Fruit fly (Drosophila melanogaster) whole organism, embryonic: ENCODE results near the gene CG31493.
A peak's percentile ranks its signal among the peaks of the same experiment; 100 is the strongest.

ENCODE experiments used
- ATbp ChIP-seq: fragments of 200-800 bp; sonication (Bioruptor generic); optimal IDR thresholded peaks from 2 replicates; lab custom pipeline; 2017; ENCODE audit warnings: missing biosample characterization, mild to moderate bottlenecking, missing genetic modification characterization, missing genetic modification reagents
- Asciz ChIP-seq: fragments of 200-800 bp; sonication (Bioruptor generic); optimal IDR thresholded peaks from 2 replicates; lab custom pipeline; 2017; ENCODE audit warnings: missing biosample characterization, mild to moderate bottlenecking, missing genetic modification characterization, missing genetic modification reagents
- B-H1 ChIP-seq: fragments of 200-800 bp; sonication (Bioruptor generic); IDR thresholded peaks from 3 replicates; pipeline ENCODE4 v1.3.6; 2022; ENCODE audit warnings: missing biosample characterization, missing genetic modification characterization
- BtbVII ChIP-seq: fragments of 200-800 bp; sonication (Bioruptor generic); optimal IDR thresholded peaks from 3 replicates; lab custom pipeline; 2017; ENCODE audit warnings: missing biosample characterization, mild to moderate bottlenecking, missing genetic modification characterization
- CG10267 ChIP-seq: fragments of 200-800 bp; sonication (Bioruptor generic); optimal IDR thresholded peaks from 2 replicates; lab custom pipeline; 2018; ENCODE audit warnings: missing biosample characterization, mild to moderate bottlenecking, missing genetic modification characterization, moderate library complexity
- CG10462 ChIP-seq: fragments of 200-800 bp; sonication (Bioruptor generic); optimal IDR thresholded peaks from 2 replicates; lab custom pipeline; 2016; ENCODE audit warnings: missing biosample characterization, missing genetic modification characterization
- CG10979 ChIP-seq: fragments of 200-800 bp; sonication (Bioruptor generic); optimal IDR thresholded peaks from 2 replicates; lab custom pipeline; 2018; ENCODE audit warnings: missing biosample characterization, mild to moderate bottlenecking, missing genetic modification characterization, moderate library complexity
- CG11696 ChIP-seq: fragments of 200-800 bp; sonication (Bioruptor generic); IDR thresholded peaks from 2 replicates; pipeline ENCODE4 v1.3.6; 2022; ENCODE audit warnings: missing biosample characterization, missing genetic modification characterization
- CG12071 ChIP-seq: fragments of 200-800 bp; sonication (Bioruptor generic); optimal IDR thresholded peaks from 3 replicates; lab custom pipeline; 2018; ENCODE audit warnings: missing biosample characterization, mild to moderate bottlenecking, missing genetic modification characterization
- CG12942 ChIP-seq: fragments of 200-800 bp; sonication (Bioruptor generic); optimal IDR thresholded peaks from 3 replicates; lab custom pipeline; 2016; ENCODE audit warnings: missing biosample characterization, missing genetic modification characterization
- CG13287 ChIP-seq: fragments of 200-800 bp; sonication (Bioruptor generic); IDR thresholded peaks from 2 replicates; pipeline ENCODE4 v1.3.6; 2022; ENCODE audit warnings: missing biosample characterization, missing genetic modification characterization; ENCODE audit not compliant: partially characterized antibody
- CG13296 ChIP-seq: fragments of 200-800 bp; sonication (Bioruptor generic); optimal IDR thresholded peaks from 3 replicates; lab custom pipeline; 2018; ENCODE audit warnings: missing biosample characterization, mild to moderate bottlenecking, missing genetic modification characterization
- CG1529 ChIP-seq: fragments of 200-800 bp; sonication (Bioruptor generic); optimal IDR thresholded peaks from 3 replicates; lab custom pipeline; 2018; ENCODE audit warnings: missing biosample characterization, missing genetic modification characterization
- CG15696 ChIP-seq: fragments of 200-800 bp; sonication (Bioruptor generic); optimal IDR thresholded peaks from 2 replicates; lab custom pipeline; 2019; ENCODE audit warnings: missing biosample characterization, mild to moderate bottlenecking, missing genetic modification characterization, moderate library complexity
- CG18262 ChIP-seq: fragments of 200-800 bp; optimal IDR thresholded peaks from 3 replicates; lab custom pipeline; 2019; ENCODE audit warnings: missing biosample characterization, mild to moderate bottlenecking, missing genetic modification characterization, moderate library complexity
- CG2889 ChIP-seq: fragments of 200-800 bp; sonication (Bioruptor generic); IDR thresholded peaks from 3 replicates; pipeline ENCODE4 v1.3.6; 2022; ENCODE audit warnings: missing biosample characterization, missing genetic modification characterization
- CG30431 ChIP-seq: fragments of 200-800 bp; sonication (Bioruptor generic); optimal IDR thresholded peaks from 2 replicates; lab custom pipeline; 2017; ENCODE audit warnings: missing biosample characterization, missing genetic modification characterization
- CG31365 ChIP-seq: fragments of 200-800 bp; sonication (Bioruptor generic); optimal IDR thresholded peaks from 2 replicates; lab custom pipeline; 2018; ENCODE audit warnings: missing biosample characterization, mild to moderate bottlenecking, missing genetic modification characterization
- CG6654 ChIP-seq: fragments of 200-800 bp; sonication (Bioruptor generic); optimal IDR thresholded peaks from 2 replicates; lab custom pipeline; 2017; ENCODE audit warnings: missing biosample characterization, mild to moderate bottlenecking, missing genetic modification characterization
- CG6813 ChIP-seq: fragments of 200-800 bp; sonication (Bioruptor generic); optimal IDR thresholded peaks from 2 replicates; lab custom pipeline; 2017; ENCODE audit warnings: missing biosample characterization, missing genetic modification characterization, mild to moderate bottlenecking, moderate library complexity, missing genetic modification reagents
- CG7786 ChIP-seq: fragments of 200-800 bp; sonication (Bioruptor generic); optimal IDR thresholded peaks from 2 replicates; lab custom pipeline; 2016; ENCODE audit warnings: missing biosample characterization, missing genetic modification characterization
- CG8089 ChIP-seq: fragments of 200-800 bp; sonication (Bioruptor generic); optimal IDR thresholded peaks from 3 replicates; lab custom pipeline; 2016; ENCODE audit warnings: missing biosample characterization, missing genetic modification characterization
- Chrac-16 ChIP-seq: fragments of 200-800 bp; sonication (Bioruptor generic); optimal IDR thresholded peaks from 3 replicates; lab custom pipeline; 2016; ENCODE audit warnings: missing biosample characterization, missing genetic modification characterization
- Dad ChIP-seq: fragments of 200-800 bp; sonication (Bioruptor generic); optimal IDR thresholded peaks from 3 replicates; lab custom pipeline; 2016; ENCODE audit warnings: missing biosample characterization, missing genetic modification characterization
- Dp ChIP-seq: fragments of 200-800 bp; sonication (Bioruptor generic); optimal IDR thresholded peaks from 2 replicates; lab custom pipeline; 2018; ENCODE audit warnings: missing biosample characterization, mild to moderate bottlenecking, missing genetic modification characterization, moderate library complexity
- Hr78 ChIP-seq, 2 experiments: fragments of 200-800 bp in 1 of 2; fragments of >200 bp in 1 of 2; sonication (Bioruptor generic) in 1 of 2; optimal IDR thresholded peaks; 2 replicates each; lab custom pipeline; 2017 to 2019; ENCODE audit warnings: missing biosample characterization in 2 of 2, missing genetic modification characterization in 2 of 2, mild to moderate bottlenecking in 1 of 2, moderate library complexity in 1 of 2
- Jarid2 ChIP-seq: fragments of 200-800 bp; sonication (Bioruptor generic); optimal IDR thresholded peaks from 3 replicates; lab custom pipeline; 2017; ENCODE audit warnings: mild to moderate bottlenecking, missing biosample characterization, missing genetic modification reagents, missing genetic modification characterization
- MESR4 ChIP-seq: fragments of 200-800 bp; sonication (Bioruptor generic); optimal IDR thresholded peaks from 2 replicates; lab custom pipeline; 2018; ENCODE audit warnings: missing biosample characterization, mild to moderate bottlenecking, missing genetic modification characterization, moderate library complexity
- Mad ChIP-seq: fragments of 200-800 bp; sonication (Bioruptor generic); optimal IDR thresholded peaks from 2 replicates; lab custom pipeline; 2016; ENCODE audit warnings: missing biosample characterization, missing genetic modification characterization
- NK7.1 ChIP-seq: fragments of 200-800 bp; sonication (Bioruptor generic); optimal IDR thresholded peaks from 3 replicates; lab custom pipeline; 2016; ENCODE audit warnings: missing biosample characterization, missing genetic modification characterization
- Scr ChIP-seq: fragments of 200-800 bp; sonication (Bioruptor generic); IDR thresholded peaks from 2 replicates; pipeline ENCODE4 v1.3.6; 2022; ENCODE audit warnings: missing biosample characterization, missing genetic modification characterization; ENCODE audit not compliant: partially characterized antibody
- Spps ChIP-seq: fragments of 200-800 bp; sonication (Bioruptor generic); optimal IDR thresholded peaks from 2 replicates; lab custom pipeline; 2018; ENCODE audit warnings: missing biosample characterization, mild to moderate bottlenecking, missing genetic modification characterization
- Sry-δ ChIP-seq: fragments of 200-800 bp; sonication (Bioruptor generic); optimal IDR thresholded peaks from 2 replicates; lab custom pipeline; 2016; ENCODE audit warnings: missing biosample characterization, missing genetic modification characterization
- Ssrp ChIP-seq: fragments of 200-800 bp; sonication (Bioruptor generic); optimal IDR thresholded peaks from 2 replicates; lab custom pipeline; 2018; ENCODE audit warnings: missing biosample characterization, mild to moderate bottlenecking, missing genetic modification characterization, moderate library complexity
- bab2 ChIP-seq: fragments of 200-800 bp; sonication (Bioruptor generic); optimal IDR thresholded peaks from 2 replicates; lab custom pipeline; 2016; ENCODE audit warnings: missing biosample characterization, missing genetic modification characterization
- ewg ChIP-seq: fragments of 200-800 bp; sonication (Bioruptor generic); optimal IDR thresholded peaks from 3 replicates; lab custom pipeline; 2017; ENCODE audit warnings: mild to moderate bottlenecking, missing biosample characterization, missing genetic modification reagents, missing genetic modification characterization
- eyg ChIP-seq: fragments of 200-800 bp; sonication (Bioruptor generic); optimal IDR thresholded peaks from 3 replicates; lab custom pipeline; 2016; ENCODE audit warnings: missing biosample characterization, missing genetic modification characterization
- fd3F ChIP-seq: fragments of 200-800 bp; sonication (Bioruptor generic); optimal IDR thresholded peaks from 2 replicates; lab custom pipeline; 2018; ENCODE audit warnings: missing biosample characterization, mild to moderate bottlenecking, missing genetic modification characterization, moderate library complexity
- gce ChIP-seq: fragments of 200-800 bp; sonication (Bioruptor generic); IDR thresholded peaks from 3 replicates; pipeline ENCODE4 v1.3.6; 2022; ENCODE audit warnings: missing biosample characterization, missing genetic modification characterization
- her ChIP-seq: fragments of 200-800 bp; sonication (Bioruptor generic); optimal IDR thresholded peaks from 2 replicates; lab custom pipeline; 2016; ENCODE audit warnings: missing biosample characterization, missing genetic modification characterization
- hth ChIP-seq: fragments of >200 bp; optimal IDR thresholded peaks from 2 replicates; lab custom pipeline; 2017; ENCODE audit warnings: inconsistent platforms
- ind ChIP-seq: fragments of 200-800 bp; sonication (Bioruptor generic); optimal IDR thresholded peaks from 3 replicates; lab custom pipeline; 2016; ENCODE audit warnings: missing biosample characterization, missing genetic modification characterization
- insv ChIP-seq, 2 experiments: fragments of 200-800 bp; sonication (Bioruptor generic); optimal IDR thresholded peaks; 3 replicates each; lab custom pipeline; 2016 to 2018; ENCODE audit warnings: missing biosample characterization in 2 of 2, missing genetic modification characterization in 2 of 2
- ken ChIP-seq: fragments of 200-800 bp; sonication (Bioruptor generic); IDR thresholded peaks from 3 replicates; pipeline ENCODE4 v1.3.6; 2022; ENCODE audit warnings: missing biosample characterization, missing genetic modification characterization
- psq ChIP-seq: fragments of 200-800 bp; sonication (Bioruptor generic); optimal IDR thresholded peaks from 2 replicates; lab custom pipeline; 2017; ENCODE audit warnings: missing biosample characterization, missing genetic modification characterization
- repo ChIP-seq: fragments of 200-800 bp; sonication (Bioruptor generic); optimal IDR thresholded peaks from 2 replicates; lab custom pipeline; 2016; ENCODE audit warnings: missing biosample characterization, missing genetic modification characterization
- sens-2 ChIP-seq: fragments of 200-800 bp; sonication (Bioruptor generic); IDR thresholded peaks from 2 replicates; pipeline ENCODE4 v1.3.6; 2022; ENCODE audit warnings: missing biosample characterization, missing genetic modification characterization
- wdn ChIP-seq: fragments of 200-800 bp; sonication (Bioruptor generic); IDR thresholded peaks from 2 replicates; pipeline ENCODE4 v1.3.6; 2022; ENCODE audit warnings: missing biosample characterization, missing genetic modification characterization
- zen2 ChIP-seq: fragments of 200-800 bp; sonication (Bioruptor generic); IDR thresholded peaks from 3 replicates; pipeline ENCODE4 v1.3.6; 2022; ENCODE audit warnings: missing biosample characterization, missing genetic modification characterization; ENCODE audit not compliant: partially characterized antibody
- zfh2 ChIP-seq: fragments of 200-800 bp; sonication (Bioruptor generic); optimal IDR thresholded peaks from 2 replicates; lab custom pipeline; 2016; ENCODE audit warnings: missing biosample characterization, missing genetic modification characterization

CG31493 gene

dm6 chr3R:7127966-7128365 lies 3.4 kb upstream of the CG31493 start, which contains the start of gene CG10068 (continued):
- TF ChIP-seq CG7786 (GFP tag; lab: Kevin White, UChicago): peak; percentile 81
- peak; percentile 83 for TF ChIP-seq Mad (GFP tag; lab: Kevin White, UChicago)
- TF ChIP-seq ATbp (GFP tag; lab: Kevin White, UChicago): peak; percentile 80
- peak; percentile 76 for TF ChIP-seq CG30431 (GFP tag; lab: Kevin White, UChicago)
- TF ChIP-seq Scr (GFP tag; lab: Robert Waterston, UW): 0 out of 2 replicates have a peak, but pooled peaks have one; percentile 22
- TF ChIP-seq CG10979: peak; percentile 89
- peak; percentile 29 for TF ChIP-seq Jarid2 (GFP tag; lab: Kevin White, UChicago)
- TF ChIP-seq MESR4: peak; percentile 41
- peak; percentile 74 for TF ChIP-seq CG6813 (GFP tag; lab: Kevin White, UChicago)
- peak; percentile 75 for TF ChIP-seq her (GFP tag; lab: Kevin White, UChicago)
- peak in 1 of 2 experiments; percentile 32 for TF ChIP-seq Hr78 (GFP tag; optimal IDR thresholded peaks at IDR 0.05; lab: Kevin White, UChicago)
- peak; percentile 81 for TF ChIP-seq BtbVII
- TF ChIP-seq CG10267 (tag; lab: Kevin White, UChicago): peak; percentile 99
- peak; percentile 86 for TF ChIP-seq B-H1 (GFP tag; lab: Robert Waterston, UW)
- TF ChIP-seq CG11696 (GFP tag; lab: Robert Waterston, UW): peak; percentile 89
- peak; percentile 71 for TF ChIP-seq NK7.1
- peak; percentile 92 for TF ChIP-seq sens-2 (GFP tag; lab: Robert Waterston, UW)
- TF ChIP-seq psq (GFP tag; lab: Kevin White, UChicago): peak; percentile 66
- peak; percentile 78 for TF ChIP-seq ewg (GFP tag; lab: Kevin White, UChicago)
- peak in 1 of 2 experiments; percentile 57 for TF ChIP-seq insv (GFP tag; optimal IDR thresholded peaks at IDR 0.05; lab: Kevin White, UChicago)
- TF ChIP-seq Chrac-16 (GFP tag; lab: Kevin White, UChicago): peak; percentile 89
- no peak for TF ChIP-seq hth
- peak; percentile 72 for TF ChIP-seq repo (GFP tag; lab: Kevin White, UChicago)
- peak; percentile 95 for TF ChIP-seq ken (GFP tag; lab: Robert Waterston, UW)
- TF ChIP-seq CG10462: peak; percentile 82
- peak; percentile 83 for TF ChIP-seq ind (GFP tag; lab: Kevin White, UChicago)
- TF ChIP-seq CG13287 (GFP tag; lab: Robert Waterston, UW): peak; percentile 61
- peak; percentile 89 for TF ChIP-seq bab2 (GFP tag; lab: Kevin White, UChicago)
- peak; percentile 83 for TF ChIP-seq zfh2 (GFP tag; lab: Kevin White, UChicago)
- TF ChIP-seq CG6654 (GFP tag; lab: Kevin White, UChicago): peak; percentile 56
- TF ChIP-seq Sry-δ (GFP tag; lab: Kevin White, UChicago): peak; percentile 68
- peak; percentile 91 for TF ChIP-seq CG18262 (tag; lab: Kevin White, UChicago)
- peak; percentile 84 for TF ChIP-seq Asciz (GFP tag; lab: Kevin White, UChicago)
- TF ChIP-seq CG12942 (GFP tag; lab: Kevin White, UChicago): peak; percentile 81
- TF ChIP-seq CG8089: peak; percentile 78
- peak; percentile 80 for TF ChIP-seq Ssrp (tag; lab: Kevin White, UChicago)
- TF ChIP-seq Dad: peak; percentile 87
- TF ChIP-seq gce (GFP tag; lab: Robert Waterston, UW): peak; percentile 91; the same call in 2 of the 3 replicates
- TF ChIP-seq wdn (GFP tag; lab: Robert Waterston, UW): peak; percentile 83
- 0 out of 3 replicates have a peak, but pooled peaks have one; percentile 6 for TF ChIP-seq zen2 (GFP tag; lab: Robert Waterston, UW)
- TF ChIP-seq Dp: peak; percentile 25
- TF ChIP-seq CG13296 (GFP tag; lab: Kevin White, UChicago): peak; percentile 77
- TF ChIP-seq CG12071: peak; percentile 60
- peak; percentile 79 for TF ChIP-seq CG1529 (GFP tag; lab: Kevin White, UChicago)
- TF ChIP-seq CG2889 (GFP tag; lab: Robert Waterston, UW): peak; percentile 64; the same call in 2 of the 3 replicates
- peak; percentile 76 for TF ChIP-seq fd3F (GFP tag; lab: Kevin White, UChicago)
- TF ChIP-seq CG15696 (tag; lab: Kevin White, UChicago): peak; percentile 85
- peak; percentile 80 for TF ChIP-seq Spps
- TF ChIP-seq eyg: peak; percentile 79
- peak; percentile 64 for TF ChIP-seq CG31365 (tag; lab: Kevin White, UChicago)
